Worm (Caenorhabditis elegans) whole organism, L4 larva: Measurements from ENCODE around the gene ZK1321.4.
A peak's percentile ranks its signal among the peaks of the same experiment; 100 is the strongest.

Source experiments
- Y5F2A.4 ChIP-seq: fragments of 200-800 bp; sonication (Bioruptor generic); optimal IDR thresholded peaks from 2 replicates; lab custom pipeline; 2018; ENCODE audit warnings: mild to moderate bottlenecking, missing genetic modification characterization, missing compliant biosample characterization
- ceh-20 ChIP-seq: fragments of 200-800 bp; sonication (Bioruptor generic); IDR thresholded peaks from 2 replicates; pipeline ENCODE4 v1.3.6; 2022; ENCODE audit warnings: missing genetic modification reagents, missing genetic modification characterization, missing compliant biosample characterization
- fos-1 ChIP-seq: fragments of 150-350 bp; optimal IDR thresholded peaks from 2 replicates; lab custom pipeline; 2014; ENCODE audit warnings: missing biosample characterization, missing genetic modification characterization
- lin-1 ChIP-seq: fragments of 200-800 bp; sonication (Bioruptor generic); IDR thresholded peaks from 2 replicates; pipeline ENCODE4 v1.3.6; 2022; ENCODE audit warnings: missing genetic modification reagents, missing genetic modification characterization, missing compliant biosample characterization
- nhr-11 ChIP-seq: fragments of 150-350 bp; optimal IDR thresholded peaks from 2 replicates; lab custom pipeline; 2014; ENCODE audit warnings: missing biosample characterization, missing genetic modification characterization
- nhr-76 ChIP-seq: fragments of 150-350 bp; optimal IDR thresholded peaks from 2 replicates; lab custom pipeline; 2014; ENCODE audit warnings: missing biosample characterization, missing genetic modification characterization
- nhr-77 ChIP-seq: fragments of 150-350 bp; optimal IDR thresholded peaks from 2 replicates; lab custom pipeline; 2014; ENCODE audit warnings: missing biosample characterization, missing genetic modification characterization
- pha-4 ChIP-seq, 2 experiments: fragments of 150-350 bp in 1 of 2; fragments of 200-800 bp in 1 of 2; sonication (Bioruptor generic) in 1 of 2; IDR thresholded peaks in 1 of 2; optimal IDR thresholded peaks in 1 of 2; 2 replicates each; pipeline versions ENCODE4 v1.3.6 to Lab custom; 2014 to 2022; ENCODE audit warnings: missing genetic modification characterization in 2 of 2, missing genetic modification reagents in 2 of 2, missing biosample characterization in 1 of 2, missing compliant biosample characterization in 1 of 2
- snpc-4 ChIP-seq: fragments of 150-350 bp; optimal IDR thresholded peaks from 2 replicates; lab custom pipeline; 2014; ENCODE audit warnings: missing biosample characterization, missing genetic modification characterization
- unc-39 ChIP-seq: sonication (generic microtip); optimal IDR thresholded peaks from 2 replicates; lab custom pipeline; 2017; ENCODE audit warnings: missing biosample characterization, missing genetic modification characterization

DNA sequence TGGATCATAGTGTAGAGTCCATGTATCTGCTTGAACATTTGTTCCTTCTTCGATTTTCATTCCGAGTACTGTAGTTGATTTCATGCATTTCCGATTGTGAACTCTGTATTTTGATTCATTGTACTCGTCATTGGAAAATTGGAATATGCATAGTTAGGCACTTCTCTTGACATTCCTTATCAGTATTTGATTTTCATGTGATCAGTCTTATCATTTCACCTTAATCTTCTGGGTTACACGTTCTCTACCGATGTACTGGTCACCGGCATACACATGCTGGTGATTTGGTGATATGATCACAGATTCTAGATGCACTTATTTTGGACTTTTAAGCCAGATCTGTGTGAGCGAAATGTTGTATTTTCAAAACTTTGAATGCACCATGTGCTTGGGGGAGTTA, 17.4 kb upstream of the ZK1321.4 start:
- TF ChIP-seq nhr-11 (tag; lab: Kevin White, UChicago) (no peak), ceh-20 (GFP tag; lab: Robert Waterston, UW) (no peak), Y5F2A.4 (GFP tag; lab: Kevin White, UChicago) (no peak), fos-1 (tag; lab: Kevin White, UChicago) (no peak), lin-1 (GFP tag; lab: Robert Waterston, UW) (peak; percentile 71; the same call in 1 of the 2 replicates), snpc-4 (tag; lab: Kevin White, UChicago) (no peak), pha-4 (GFP tag; IDR thresholded peaks at IDR 0.05; lab: Robert Waterston, UW) (no peak), pha-4 (tag; optimal IDR thresholded peaks at IDR 0.05; lab: Kevin White, UChicago) (no peak), unc-39 (no peak), nhr-77 (tag; lab: Kevin White, UChicago) (peak; percentile 88), nhr-76 (no peak)
